Worm (Caenorhabditis elegans) whole organism, L3 larva: ENCODE data around the gene fbxa-72.

Experiments
- ama-1 ChIP-seq: fragments of 150-350 bp; optimal IDR thresholded peaks from 2 replicates; lab custom pipeline; 2018
- ceh-28 ChIP-seq: fragments of 150-350 bp; optimal IDR thresholded peaks from 2 replicates; lab custom pipeline; 2014; ENCODE audit warnings: missing biosample characterization, missing genetic modification reagents, missing genetic modification characterization
- fkh-10 ChIP-seq: sonication (generic microtip); optimal IDR thresholded peaks from 2 replicates; lab custom pipeline; 2017; ENCODE audit warnings: missing biosample characterization, missing genetic modification reagents, missing genetic modification characterization
- mdl-1 ChIP-seq: fragments of 150-350 bp; optimal IDR thresholded peaks from 2 replicates; lab custom pipeline; 2014; ENCODE audit warnings: missing biosample characterization, missing genetic modification characterization
- nfya-1 ChIP-seq: sonication (generic microtip); optimal IDR thresholded peaks from 2 replicates; lab custom pipeline; 2017; ENCODE audit warnings: missing genetic modification characterization, mild to moderate bottlenecking, missing compliant biosample characterization, antibody characterized with exemption, moderate library complexity; ENCODE audit not compliant: insufficient read depth
- nhr-76 ChIP-seq: fragments of 150-350 bp; sonication (generic microtip); optimal IDR thresholded peaks from 5 replicates; lab custom pipeline; 2014; ENCODE audit warnings: missing biosample characterization, missing genetic modification characterization
- pha-4 ChIP-seq: fragments of 150-350 bp; optimal IDR thresholded peaks from 2 replicates; lab custom pipeline; 2014; ENCODE audit warnings: missing biosample characterization, missing genetic modification reagents, missing genetic modification characterization
- snpc-4 ChIP-seq: fragments of 150-350 bp; optimal IDR thresholded peaks from 2 replicates; lab custom pipeline; 2014; ENCODE audit warnings: missing biosample characterization, missing genetic modification characterization
- tbx-2 ChIP-seq: sonication (generic microtip); optimal IDR thresholded peaks from 2 replicates; lab custom pipeline; 2016; ENCODE audit warnings: mild to moderate bottlenecking, missing genetic modification characterization, missing compliant biosample characterization
- unc-39 ChIP-seq: sonication (generic microtip); optimal IDR thresholded peaks from 4 replicates; lab custom pipeline; 2017; ENCODE audit warnings: missing biosample characterization, missing genetic modification characterization

DNA sequence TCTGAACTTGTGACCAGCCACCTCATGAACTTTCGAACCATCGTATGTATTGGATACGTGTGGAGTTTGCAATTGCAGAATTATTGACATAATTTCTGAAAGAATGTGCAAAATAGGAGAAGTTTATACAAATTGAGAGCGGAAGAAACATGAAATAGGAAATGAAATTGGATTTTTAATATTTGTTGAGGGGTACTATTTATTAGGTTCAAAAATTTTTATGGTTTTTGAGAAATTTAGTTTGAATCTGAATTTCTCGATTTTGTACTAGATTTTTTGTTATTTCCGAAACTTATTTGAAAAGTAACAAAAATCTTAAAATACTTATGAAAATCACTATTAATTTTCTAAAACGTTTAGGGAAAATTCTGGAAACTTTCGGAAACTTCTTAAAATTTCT, 48.0 kb downstream of the fbxa-72 start, which contains the start of gene F48G7.9:
- TF ChIP-seq mdl-1 (tag; lab: Kevin White, UChicago) = no peak
- TF ChIP-seq ama-1 = no peak
- no peak for TF ChIP-seq tbx-2 (tag; lab: Kevin White, UChicago)
- no peak for TF ChIP-seq fkh-10 (GFP tag; lab: Kevin White, UChicago)
- no peak for TF ChIP-seq nfya-1
- no peak for TF ChIP-seq pha-4 (tag; lab: Kevin White, UChicago)
- no peak for TF ChIP-seq snpc-4 (tag; lab: Kevin White, UChicago)
- TF ChIP-seq unc-39 = no peak
- TF ChIP-seq ceh-28 = no peak
- no peak for TF ChIP-seq nhr-76 (tag; lab: Kevin White, UChicago)
